Fruit fly (Drosophila melanogaster): ENCODE data around the gene Brd8.

- TF ChIP-seq Gug (GFP tag; IDR thresholded peaks at IDR 0.05): no peak
- no peak for TF ChIP-seq dac (GFP tag; optimal IDR thresholded peaks at IDR 0.05)
- TF ChIP-seq svp (GFP tag): peak; percentile 81
- no peak for TF ChIP-seq topi (GFP tag; optimal IDR thresholded peaks at IDR 0.05)
- TF ChIP-seq eg (GFP tag; IDR thresholded peaks at IDR 0.05): no peak
- no peak for TF ChIP-seq OdsH (GFP tag; optimal IDR thresholded peaks at IDR 0.05)
- TF ChIP-seq Lpt (GFP tag; optimal IDR thresholded peaks at IDR 0.05): no peak
- no peak for TF ChIP-seq CG9139 (GFP tag; optimal IDR thresholded peaks at IDR 0.05)
- TF ChIP-seq CG6276 (GFP tag; optimal IDR thresholded peaks at IDR 0.05): no peak
- no peak for TF ChIP-seq fkh (GFP tag; optimal IDR thresholded peaks at IDR 0.05)
- TF ChIP-seq CG16779 (tag; optimal IDR thresholded peaks at IDR 0.05): no peak
- TF ChIP-seq Hr39 (GFP tag; optimal IDR thresholded peaks at IDR 0.05): no peak
These were observed 7.4 kb upstream of the Brd8 start for dm6 chr3R:29215652-29216483.

All from whole organism, prepupa.